Worm (Caenorhabditis elegans) whole organism, late embryonic: ENCODE measurements around the gene F58A3.3.

Source experiments
- C08G9.2 ChIP-seq: sonication (generic microtip); optimal IDR thresholded peaks from 2 replicates; lab custom pipeline; 2016; ENCODE audit warnings: mild to moderate bottlenecking, missing genetic modification characterization, moderate library complexity, missing compliant biosample characterization
- K02D7.2 ChIP-seq: sonication (generic microtip); optimal IDR thresholded peaks from 2 replicates; lab custom pipeline; 2017; ENCODE audit warnings: mild to moderate bottlenecking, missing genetic modification characterization, missing compliant biosample characterization
- K09A11.1 ChIP-seq: sonication (generic microtip); optimal IDR thresholded peaks from 2 replicates; lab custom pipeline; 2017; ENCODE audit warnings: antibody characterized with exemption, mild to moderate bottlenecking, missing genetic modification characterization, missing compliant biosample characterization; ENCODE audit not compliant: insufficient read depth
- ahr-1 ChIP-seq: sonication (generic microtip); optimal IDR thresholded peaks from 2 replicates; lab custom pipeline; 2016; ENCODE audit warnings: missing genetic modification characterization, missing compliant biosample characterization
- ceh-14 ChIP-seq: sonication (generic microtip); optimal IDR thresholded peaks from 2 replicates; lab custom pipeline; 2016; ENCODE audit warnings: missing genotype, missing genetic modification characterization, missing compliant biosample characterization
- ceh-22 ChIP-seq: sonication (generic microtip); optimal IDR thresholded peaks from 2 replicates; lab custom pipeline; 2017; ENCODE audit warnings: missing biosample characterization, missing genetic modification characterization
- ceh-30 ChIP-seq: fragments of 150-350 bp; optimal IDR thresholded peaks from 2 replicates; lab custom pipeline; 2014; ENCODE audit warnings: missing biosample characterization, missing genetic modification characterization
- ceh-34 ChIP-seq: sonication (generic microtip); optimal IDR thresholded peaks from 2 replicates; lab custom pipeline; 2016; ENCODE audit warnings: mild to moderate bottlenecking, missing genetic modification characterization, missing compliant biosample characterization
- ceh-6 ChIP-seq: fragments of 200-800 bp; sonication (Bioruptor generic); optimal IDR thresholded peaks from 2 replicates; lab custom pipeline; 2018; ENCODE audit warnings: mild to moderate bottlenecking, missing genetic modification characterization, missing compliant biosample characterization
- elt-2 ChIP-seq: sonication (generic microtip); optimal IDR thresholded peaks from 2 replicates; lab custom pipeline; 2016; ENCODE audit warnings: missing genetic modification reagents, missing genetic modification characterization, missing compliant biosample characterization
- elt-4 ChIP-seq: sonication (generic microtip); optimal IDR thresholded peaks from 2 replicates; lab custom pipeline; 2016; ENCODE audit warnings: missing genetic modification characterization, missing compliant biosample characterization
- fkh-6 ChIP-seq: sonication (generic microtip); optimal IDR thresholded peaks from 2 replicates; lab custom pipeline; 2016; ENCODE audit warnings: missing genetic modification characterization, missing compliant biosample characterization
- lim-6 ChIP-seq: sonication (generic microtip); optimal IDR thresholded peaks from 2 replicates; lab custom pipeline; 2016; ENCODE audit warnings: missing genetic modification characterization, missing compliant biosample characterization
- lin-11 ChIP-seq: fragments of 200-800 bp; sonication (Bioruptor generic); optimal IDR thresholded peaks from 2 replicates; lab custom pipeline; 2018; ENCODE audit warnings: mild to moderate bottlenecking, missing genetic modification characterization, missing compliant biosample characterization
- madf-2 ChIP-seq: sonication (generic microtip); optimal IDR thresholded peaks from 2 replicates; lab custom pipeline; 2017; ENCODE audit warnings: missing genetic modification characterization, missing compliant biosample characterization
- mec-3 ChIP-seq: sonication (generic microtip); optimal IDR thresholded peaks from 2 replicates; lab custom pipeline; 2016; ENCODE audit warnings: borderline replicate concordance, missing genetic modification characterization, missing compliant biosample characterization
- nfya-1 ChIP-seq: sonication (generic microtip); optimal IDR thresholded peaks from 2 replicates; lab custom pipeline; 2017; ENCODE audit warnings: missing genetic modification characterization, mild to moderate bottlenecking, missing compliant biosample characterization, antibody characterized with exemption, moderate library complexity
- nhr-11 ChIP-seq: fragments of 150-350 bp; optimal IDR thresholded peaks from 2 replicates; lab custom pipeline; 2014; ENCODE audit warnings: missing biosample characterization, missing genetic modification characterization
- odd-2 ChIP-seq: sonication (generic microtip); optimal IDR thresholded peaks from 2 replicates; lab custom pipeline; 2017; ENCODE audit warnings: antibody characterized with exemption, mild to moderate bottlenecking, missing genetic modification characterization, missing compliant biosample characterization
- pha-2 ChIP-seq: sonication (generic microtip); optimal IDR thresholded peaks from 2 replicates; lab custom pipeline; 2017; ENCODE audit warnings: mild to moderate bottlenecking, missing genetic modification characterization, missing compliant biosample characterization
- rnt-1 ChIP-seq: sonication (generic microtip); optimal IDR thresholded peaks from 2 replicates; lab custom pipeline; 2016; ENCODE audit warnings: missing genetic modification characterization, missing compliant biosample characterization
- sdc-2 ChIP-seq: sonication (generic microtip); optimal IDR thresholded peaks from 2 replicates; lab custom pipeline; 2016; ENCODE audit warnings: missing genotype, missing genetic modification characterization, missing compliant biosample characterization
- sox-2 ChIP-seq: fragments of 200-800 bp; sonication (Bioruptor generic); IDR thresholded peaks from 2 replicates; pipeline ENCODE4 v1.3.6; 2022; ENCODE audit warnings: missing genetic modification reagents, missing genetic modification characterization, missing compliant biosample characterization
- sox-4 ChIP-seq: sonication (generic microtip); optimal IDR thresholded peaks from 2 replicates; lab custom pipeline; 2017; ENCODE audit warnings: mild to moderate bottlenecking, missing genetic modification characterization, inconsistent platforms, missing compliant biosample characterization
- tbx-2 ChIP-seq: sonication (generic microtip); optimal IDR thresholded peaks from 2 replicates; lab custom pipeline; 2016; ENCODE audit warnings: missing genetic modification characterization, missing compliant biosample characterization
- tbx-7 ChIP-seq: sonication (generic microtip); optimal IDR thresholded peaks from 2 replicates; lab custom pipeline; 2016; ENCODE audit warnings: missing genotype, missing genetic modification characterization, missing compliant biosample characterization
- ttx-3 ChIP-seq: sonication (generic microtip); optimal IDR thresholded peaks from 2 replicates; lab custom pipeline; 2016; ENCODE audit warnings: missing genetic modification reagents, missing genetic modification characterization, missing compliant biosample characterization
- unc-3 ChIP-seq, 2 experiments: fragments of 200-800 bp in 1 of 2; sonication (Bioruptor generic) in 1 of 2; sonication (generic microtip) in 1 of 2; conservative IDR thresholded peaks in 1 of 2; optimal IDR thresholded peaks in 1 of 2; 2 replicates each; pipeline versions ENCODE4 v1.3.6 to Lab custom; 2016 to 2022; ENCODE audit warnings: missing compliant biosample characterization in 2 of 2, missing genetic modification characterization in 2 of 2, missing genetic modification reagents in 1 of 2
- unc-42 ChIP-seq: sonication (generic microtip); optimal IDR thresholded peaks from 2 replicates; lab custom pipeline; 2016; ENCODE audit warnings: missing genotype, missing genetic modification characterization, missing compliant biosample characterization
- unc-86 ChIP-seq: sonication (generic microtip); optimal IDR thresholded peaks from 2 replicates; lab custom pipeline; 2016; ENCODE audit warnings: missing genetic modification characterization, missing compliant biosample characterization
- zip-5 ChIP-seq: sonication (generic microtip); optimal IDR thresholded peaks from 2 replicates; lab custom pipeline; 2016; ENCODE audit warnings: missing genetic modification characterization, missing compliant biosample characterization

The F58A3.3 gene

DNA sequence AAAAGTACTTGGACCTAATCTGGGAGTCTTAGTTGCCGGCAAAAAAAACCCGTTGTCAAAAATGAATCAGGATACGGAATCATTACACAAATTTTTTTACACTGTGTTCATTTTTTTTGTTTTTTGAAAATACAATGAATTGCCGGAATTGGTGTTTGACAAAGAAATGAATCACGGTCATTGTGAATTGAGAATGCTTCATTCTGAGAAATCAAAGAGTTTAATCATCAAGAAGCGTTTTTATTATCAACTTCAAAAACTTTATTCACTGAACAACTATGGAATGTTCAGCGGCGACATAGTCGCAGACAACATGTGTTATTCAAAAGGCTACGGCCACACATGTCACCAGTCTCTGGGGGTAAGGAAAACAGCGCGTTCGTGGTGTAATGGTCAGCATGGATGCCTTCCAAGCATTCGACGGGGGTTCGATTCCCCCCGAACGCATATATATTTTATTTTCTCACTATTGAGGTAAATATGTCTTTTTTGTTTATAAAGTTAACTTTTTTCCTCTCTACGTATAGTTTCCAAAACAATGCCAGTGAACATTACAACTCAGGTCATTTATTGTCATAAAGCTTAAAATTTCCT, 48.9 kb upstream of the F58A3.3 start, which contains the start of gene nas-10 (continued):
- TF ChIP-seq sdc-2 (tag; lab: Kevin White, UChicago), result peak; percentile 84
- TF ChIP-seq lin-11 (tag; lab: Kevin White, UChicago), result peak; percentile 73
- TF ChIP-seq fkh-6, result peak; percentile 81
- TF ChIP-seq ceh-30 (tag; lab: Kevin White, UChicago), result no peak
- no peak for TF ChIP-seq nhr-11 (tag; lab: Kevin White, UChicago)
- TF ChIP-seq ceh-22 (tag; lab: Kevin White, UChicago), result no peak
- peak; percentile 77 for TF ChIP-seq madf-2
- peak; percentile 57 for TF ChIP-seq pha-2
- TF ChIP-seq K02D7.2 (tag; lab: Kevin White, UChicago), result peak; percentile 81
- TF ChIP-seq unc-86, result peak; percentile 73
- peak; percentile 82 for TF ChIP-seq ceh-34 (tag; lab: Kevin White, UChicago)
- peak; percentile 58 for TF ChIP-seq zip-5 (tag; lab: Kevin White, UChicago)
- TF ChIP-seq ceh-6 (GFP tag; lab: Kevin White, UChicago), result peak; percentile 80
- peak; percentile 39 for TF ChIP-seq ahr-1 (tag; lab: Kevin White, UChicago)
- TF ChIP-seq elt-2, result peak; percentile 84
- peak; percentile 60 for TF ChIP-seq ceh-14 (tag; lab: Kevin White, UChicago)
- peak; percentile 75 for TF ChIP-seq K09A11.1 (tag; lab: Kevin White, UChicago)
- peak; percentile 33 for TF ChIP-seq rnt-1 (tag; lab: Kevin White, UChicago)
- TF ChIP-seq sox-2, result peak; percentile 51
- no peak for TF ChIP-seq elt-4 (tag; lab: Kevin White, UChicago)
- TF ChIP-seq ttx-3 (tag; lab: Kevin White, UChicago), result peak; percentile 88
- peak; percentile 80 for TF ChIP-seq tbx-2 (tag; lab: Kevin White, UChicago)
- peak; percentile 57 for TF ChIP-seq C08G9.2 (tag; lab: Kevin White, UChicago)
- peak; percentile 56 for TF ChIP-seq nfya-1 (tag; lab: Kevin White, UChicago)
- peak; percentile 78 for TF ChIP-seq unc-3 (GFP tag; conservative IDR thresholded peaks at IDR 0.05; lab: Robert Waterston, UW)
- TF ChIP-seq unc-3 (tag; optimal IDR thresholded peaks at IDR 0.05; lab: Kevin White, UChicago), result peak; percentile 84
- TF ChIP-seq, all 69 proteins: peak for 58

DNA sequence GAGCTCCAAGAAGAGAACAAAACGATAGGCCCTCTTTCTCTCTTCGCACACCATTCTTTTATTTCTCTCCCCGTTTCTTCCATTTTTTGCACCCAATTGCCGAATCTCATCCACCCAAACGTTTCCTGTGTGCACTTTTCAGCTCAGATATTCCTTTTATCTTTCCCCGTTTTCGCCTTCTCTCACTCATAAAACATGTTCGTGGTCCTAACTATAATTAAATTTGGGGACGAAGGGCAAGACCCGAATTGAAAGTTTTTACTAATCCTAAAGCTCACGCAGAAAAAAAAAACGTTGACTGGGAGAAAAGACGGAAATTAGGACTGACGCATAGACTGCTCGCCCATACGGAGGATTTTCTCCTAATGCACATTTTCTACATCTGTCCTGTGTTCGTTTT, 46.9 kb upstream of the F58A3.3 start:
- TF ChIP-seq sox-4 (tag; lab: Kevin White, UChicago) (no peak), unc-42 (tag; lab: Kevin White, UChicago) (peak; percentile 60)

DNA sequence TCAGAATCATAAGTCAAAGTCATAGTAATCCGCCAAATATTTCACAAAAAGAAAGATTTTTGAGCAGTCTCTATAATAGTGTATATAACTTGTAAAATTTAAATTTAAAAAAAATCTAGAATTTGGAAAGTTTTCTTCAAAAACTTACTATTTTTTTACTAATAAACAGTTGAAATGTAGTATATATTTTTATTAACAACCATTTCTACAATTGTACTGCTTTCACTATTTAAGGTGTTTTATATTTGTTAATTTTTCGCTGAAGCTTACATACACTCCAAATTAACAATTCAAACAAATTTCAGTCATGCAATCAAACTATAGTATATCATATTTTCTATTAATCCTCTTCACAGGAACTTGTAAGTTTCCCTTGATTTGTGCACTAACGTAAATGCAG, 46.2 kb upstream of the F58A3.3 start, which contains the start of gene lge-1:
TSS of gene lge-1 (plus strand) at position 301 of the 400 bp plus-strand sequence.
- TF ChIP-seq tbx-7, result no peak
- no peak for TF ChIP-seq unc-86

DNA sequence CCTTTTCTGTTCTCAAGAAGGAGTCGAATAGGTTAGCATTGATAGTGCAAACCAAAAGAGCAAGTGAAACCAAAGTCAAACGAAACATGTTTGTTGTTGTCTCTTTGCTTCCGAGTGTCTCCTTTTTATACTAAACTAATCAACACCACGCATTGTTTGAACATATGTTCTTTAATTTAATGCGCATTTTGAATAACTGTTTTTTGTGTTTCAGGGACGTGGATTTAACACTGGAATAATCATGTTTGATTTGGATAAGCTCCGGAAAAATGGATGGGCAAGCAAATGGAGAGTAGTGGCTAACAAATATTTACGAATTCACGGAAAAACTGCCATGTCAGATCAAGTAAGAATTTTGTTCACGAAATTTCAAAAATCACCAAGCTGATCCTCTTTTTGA, 44.7 kb upstream of the F58A3.3 start, which contains the start of gene K09C8.9:
TSS of gene K09C8.9 (minus strand) at position 101 of the 400 bp plus-strand sequence.
- TF ChIP-seq mec-3 (tag; lab: Kevin White, UChicago), result no peak

DNA sequence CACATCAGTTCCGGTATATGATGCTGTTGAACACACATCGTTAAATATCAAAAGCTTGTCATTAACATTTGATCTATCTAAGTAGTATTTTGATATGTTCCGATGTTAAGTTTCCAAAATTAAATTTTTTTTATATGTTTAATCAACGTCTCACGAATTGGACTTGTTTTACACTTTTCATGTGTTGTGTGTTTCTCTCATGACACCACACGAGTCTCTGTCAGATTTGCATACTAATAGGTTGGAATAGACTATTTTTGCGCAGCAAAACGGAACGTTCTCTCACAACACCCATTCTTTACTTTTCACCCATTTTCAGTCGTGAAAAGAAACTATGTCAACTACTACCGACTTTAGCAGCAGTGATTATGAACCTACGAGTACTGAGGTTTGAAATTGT, 41.8 kb upstream of the F58A3.3 start, which contains the start of gene K09C8.8:
TSS of gene K09C8.8 (plus strand) at position 301 of the 400 bp plus-strand sequence.
- TF ChIP-seq lim-6 (tag; lab: Kevin White, UChicago), result no peak
- no peak for TF ChIP-seq elt-4 (tag; lab: Kevin White, UChicago)

DNA sequence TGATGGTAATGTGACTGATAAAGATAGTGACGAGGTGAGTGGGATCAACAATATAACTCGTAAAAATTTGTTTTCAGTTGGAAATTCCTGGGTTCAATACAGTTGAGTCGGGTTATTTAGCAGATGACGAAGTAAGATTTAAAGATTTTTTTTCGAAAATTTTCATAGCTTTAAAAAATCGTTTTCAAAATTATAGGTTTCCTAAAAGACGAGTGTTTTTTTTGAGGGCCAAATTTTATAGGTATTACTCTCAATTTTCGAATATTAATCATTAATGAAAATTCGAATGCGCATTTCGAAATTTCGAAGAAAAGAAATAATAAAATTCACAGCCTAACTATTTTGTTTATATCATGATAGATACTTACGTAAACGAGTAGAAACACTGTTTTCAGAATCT, 41.3 kb upstream of the F58A3.3 start:
- TF ChIP-seq ceh-14 (tag; lab: Kevin White, UChicago) (no peak), odd-2 (tag; lab: Kevin White, UChicago) (no peak), madf-2 (no peak)
